Fruit fly (Drosophila melanogaster) whole organism, pupa: ENCODE measurements around the gene CG13282.

Source experiments
- CG10348 ChIP-seq: fragments of 200-800 bp; sonication (Bioruptor generic); IDR thresholded peaks from 2 replicates; pipeline ENCODE4 v1.3.6; 2022; ENCODE audit warnings: missing biosample characterization, missing genetic modification characterization
- CG12605 ChIP-seq: fragments of 200-800 bp; sonication (Bioruptor generic); IDR thresholded peaks from 2 replicates; pipeline ENCODE4 v1.3.6; 2022; ENCODE audit warnings: missing biosample characterization, missing genetic modification characterization
- CG13204 ChIP-seq: fragments of 200-800 bp; sonication (Bioruptor generic); optimal IDR thresholded peaks from 2 replicates; lab custom pipeline; 2018; ENCODE audit warnings: missing biosample characterization, mild to moderate bottlenecking, missing genetic modification characterization, moderate library complexity
- CG14655 ChIP-seq: fragments of 200-800 bp; sonication (Bioruptor generic); optimal IDR thresholded peaks from 3 replicates; lab custom pipeline; 2017; ENCODE audit warnings: mild to moderate bottlenecking, missing biosample characterization, missing genetic modification reagents, missing genetic modification characterization
- CG15710 ChIP-seq: fragments of 200-800 bp; sonication (Bioruptor generic); optimal IDR thresholded peaks from 2 replicates; lab custom pipeline; 2018; ENCODE audit warnings: missing biosample characterization, mild to moderate bottlenecking, missing genetic modification characterization, moderate library complexity
- CG17806 ChIP-seq: fragments of 200-800 bp; sonication (Bioruptor generic); optimal IDR thresholded peaks from 2 replicates; lab custom pipeline; 2018; ENCODE audit warnings: missing biosample characterization, mild to moderate bottlenecking, missing genetic modification characterization, moderate library complexity
- CG32121 ChIP-seq: fragments of 200-800 bp; sonication (Bioruptor generic); IDR thresholded peaks from 2 replicates; pipeline ENCODE4 v1.3.6; 2022; ENCODE audit warnings: missing biosample characterization, missing genetic modification characterization
- CG34367 ChIP-seq: fragments of 200-800 bp; sonication (Bioruptor generic); optimal IDR thresholded peaks from 2 replicates; lab custom pipeline; 2018; ENCODE audit warnings: missing biosample characterization, mild to moderate bottlenecking, missing genetic modification characterization
- CG4496 ChIP-seq: fragments of 200-800 bp; sonication (Bioruptor generic); IDR thresholded peaks from 3 replicates; pipeline ENCODE4 v1.3.6; 2022; ENCODE audit warnings: missing biosample characterization, missing genetic modification characterization
- CG8159 ChIP-seq: fragments of 200-800 bp; sonication (Bioruptor generic); optimal IDR thresholded peaks from 3 replicates; lab custom pipeline; 2018; ENCODE audit warnings: missing biosample characterization, mild to moderate bottlenecking, missing genetic modification characterization, moderate library complexity
- CG8301 ChIP-seq: fragments of 200-800 bp; sonication (Bioruptor generic); optimal IDR thresholded peaks from 2 replicates; lab custom pipeline; 2018; ENCODE audit warnings: missing biosample characterization, mild to moderate bottlenecking, missing genetic modification characterization
- CG9948 ChIP-seq: fragments of 200-800 bp; sonication (Bioruptor generic); optimal IDR thresholded peaks from 2 replicates; lab custom pipeline; 2018; ENCODE audit warnings: missing biosample characterization, mild to moderate bottlenecking, missing genetic modification characterization, moderate library complexity
- D1 ChIP-seq: fragments of 200-800 bp; sonication (Bioruptor generic); optimal IDR thresholded peaks from 2 replicates; lab custom pipeline; 2018; ENCODE audit warnings: missing biosample characterization, mild to moderate bottlenecking, missing genetic modification characterization, moderate library complexity
- EcR ChIP-seq: fragments of 200-800 bp; sonication (Bioruptor generic); optimal IDR thresholded peaks from 3 replicates; lab custom pipeline; 2019; ENCODE audit warnings: missing biosample characterization, missing genetic modification characterization, mild to moderate bottlenecking, moderate library complexity, missing genetic modification reagents
- Ets98B ChIP-seq: fragments of 200-800 bp; sonication (Bioruptor generic); IDR thresholded peaks from 2 replicates; pipeline ENCODE4 v1.3.6; 2022; ENCODE audit warnings: missing biosample characterization, missing genetic modification characterization
- Pif1A ChIP-seq: fragments of 200-800 bp; sonication (Bioruptor generic); optimal IDR thresholded peaks from 3 replicates; lab custom pipeline; 2016; ENCODE audit warnings: missing biosample characterization, missing genetic modification characterization
- Pif1B ChIP-seq: fragments of 200-800 bp; sonication (Bioruptor generic); optimal IDR thresholded peaks from 3 replicates; lab custom pipeline; 2016; ENCODE audit warnings: missing biosample characterization, missing genetic modification characterization
- Snoo ChIP-seq: fragments of 200-800 bp; sonication (Bioruptor generic); optimal IDR thresholded peaks from 3 replicates; lab custom pipeline; 2017; ENCODE audit warnings: missing biosample characterization, mild to moderate bottlenecking, missing genetic modification characterization, inconsistent platforms
- fd96Ca ChIP-seq: fragments of 200-800 bp; sonication (Bioruptor generic); IDR thresholded peaks from 3 replicates; pipeline ENCODE4 v1.3.6; 2022; ENCODE audit warnings: missing biosample characterization, missing genetic modification characterization
- gl ChIP-seq: fragments of 200-800 bp; sonication (Bioruptor generic); optimal IDR thresholded peaks from 2 replicates; lab custom pipeline; 2018; ENCODE audit warnings: missing biosample characterization, mild to moderate bottlenecking, missing genetic modification characterization
- rn ChIP-seq: fragments of 200-800 bp; sonication (Bioruptor generic); IDR thresholded peaks from 2 replicates; pipeline ENCODE4 v1.3.6; 2022; ENCODE audit warnings: missing biosample characterization, missing genetic modification characterization

CG13282 gene

DNA sequence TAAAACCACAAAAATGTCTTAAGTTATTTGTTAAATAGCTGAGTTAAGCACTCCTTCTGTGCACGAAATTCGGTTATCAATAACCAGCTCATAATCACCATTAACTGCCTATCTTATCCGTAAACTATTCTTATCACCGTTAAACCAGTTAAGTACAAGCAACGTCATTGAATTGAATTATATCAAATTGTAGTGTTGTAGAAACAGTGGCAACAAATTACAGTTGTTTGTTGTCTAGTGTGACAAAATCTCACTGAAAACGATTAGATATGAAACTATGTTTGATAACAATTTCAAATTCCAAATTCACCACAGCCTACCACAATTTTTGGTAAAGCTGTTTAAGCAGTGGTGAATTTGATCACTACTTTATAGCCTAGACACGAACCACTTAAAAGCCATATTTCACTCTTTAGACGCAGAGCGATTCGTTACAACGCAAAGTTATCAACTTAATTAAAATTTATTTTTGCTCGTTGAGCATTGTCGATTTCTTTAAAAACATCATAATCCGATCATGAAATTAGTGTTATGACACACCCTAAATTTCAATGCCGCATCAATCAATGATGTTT lies 32.6 kb downstream of the CG13282 start:
- no peak for TF ChIP-seq CG15710 (tag; lab: Kevin White, UChicago)
- no peak for TF ChIP-seq CG34367 (tag; lab: Kevin White, UChicago)
- TF ChIP-seq D1 (tag; lab: Kevin White, UChicago), result no peak
- no peak for TF ChIP-seq CG13204 (GFP tag; lab: Kevin White, UChicago)
- no peak for TF ChIP-seq CG14655
- no peak for TF ChIP-seq Pif1B (GFP tag; lab: Kevin White, UChicago)
- no peak for TF ChIP-seq CG8301
- TF ChIP-seq Pif1A, result no peak

DNA sequence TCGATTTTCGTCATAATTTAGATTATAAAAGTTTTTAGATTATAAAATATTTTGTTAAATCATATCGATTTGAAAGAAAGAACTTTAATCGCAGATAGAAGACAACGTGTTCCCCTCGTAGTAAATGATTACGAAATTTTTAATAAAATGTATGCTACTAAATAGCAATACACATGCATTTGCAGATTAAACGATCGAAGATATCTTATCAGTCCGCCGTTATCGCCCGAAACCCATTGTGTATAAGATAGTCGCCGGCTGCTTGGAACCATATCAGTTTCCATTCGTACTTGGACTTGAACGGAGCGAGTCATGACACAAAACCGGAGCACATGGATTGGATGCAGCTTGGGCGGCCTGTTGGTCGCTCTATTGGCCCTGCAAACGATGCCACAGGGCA lies 34.8 kb downstream of the CG13282 start:
- TF ChIP-seq CG9948 (tag; lab: Kevin White, UChicago) (no peak), D1 (tag; lab: Kevin White, UChicago) (no peak), Pif1A (no peak), CG12605 (GFP tag; lab: Robert Waterston, UW) (no peak), CG8159 (tag; lab: Kevin White, UChicago) (no peak), CG4496 (no peak), CG34367 (tag; lab: Kevin White, UChicago) (no peak), EcR (GFP tag; lab: Kevin White, UChicago) (no peak), CG8301 (no peak), CG17806 (tag; lab: Kevin White, UChicago) (no peak), rn (GFP tag; lab: Robert Waterston, UW) (no peak), gl (tag; lab: Kevin White, UChicago) (no peak)

DNA sequence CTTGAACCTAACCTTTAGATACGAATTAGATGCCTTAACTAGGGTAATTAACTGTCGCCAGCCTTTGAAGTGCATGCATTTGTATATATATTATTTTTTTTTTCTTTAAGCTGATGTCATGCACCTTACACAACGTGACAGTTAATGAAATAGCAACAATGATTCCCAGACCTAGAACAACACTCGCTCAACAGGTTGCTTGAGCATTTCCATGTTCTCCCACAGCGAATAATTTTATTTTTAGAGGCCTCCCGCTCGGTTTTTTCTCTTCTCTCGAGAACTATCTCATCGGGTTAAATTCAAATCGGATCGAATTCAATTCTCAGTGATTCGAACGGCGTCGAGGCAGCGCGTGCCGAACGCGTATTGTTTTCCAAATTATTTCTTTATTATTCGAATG lies 35.6 kb downstream of the CG13282 start, which contains the start of gene Ugt37D1:
Gene Ugt37D1 (plus strand): TSS at position 321 of the 400 bp plus-strand sequence.
- TF ChIP-seq CG34367 (tag; lab: Kevin White, UChicago), result no peak
- TF ChIP-seq gl (tag; lab: Kevin White, UChicago), result no peak
- TF ChIP-seq CG13204 (GFP tag; lab: Kevin White, UChicago), result no peak
- TF ChIP-seq D1 (tag; lab: Kevin White, UChicago), result no peak
- TF ChIP-seq fd96Ca (GFP tag; lab: Robert Waterston, UW), result 0 out of 3 replicates have a peak, but pooled peaks have one; percentile 34
- TF ChIP-seq CG15710 (tag; lab: Kevin White, UChicago), result no peak
- 0 out of 2 replicates have a peak, but pooled peaks have one; percentile 23 for TF ChIP-seq CG32121

DNA sequence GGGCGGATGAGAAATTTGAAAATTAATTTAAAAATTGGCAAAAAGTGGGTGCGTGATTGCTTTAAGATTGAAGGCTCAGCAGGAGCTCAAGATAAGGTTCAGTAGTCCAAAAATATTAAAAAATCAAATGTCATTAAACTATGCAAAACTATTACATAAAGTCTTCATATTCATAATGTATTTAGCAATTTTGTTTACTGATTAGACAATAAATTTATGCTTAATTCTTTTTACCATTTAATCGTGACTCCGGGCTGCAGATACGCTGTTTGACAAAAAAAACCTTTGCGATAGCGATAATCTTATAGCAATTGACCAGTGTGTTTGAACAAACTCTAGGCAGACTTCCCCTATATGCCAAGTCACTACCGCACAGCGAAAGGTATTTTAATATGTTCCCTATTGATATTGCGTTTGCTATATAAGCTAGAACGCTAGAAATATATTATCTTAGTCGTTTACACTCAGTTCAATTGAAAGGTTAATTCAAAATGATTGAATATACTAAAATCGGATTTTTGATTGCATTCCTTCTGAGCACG lies 38.1 kb downstream of the CG13282 start, which contains the start of gene Ugt37E1:
Gene Ugt37E1 (plus strand): TSS at position 492 of the 542 bp plus-strand sequence.
- TF ChIP-seq D1 (tag; lab: Kevin White, UChicago) (no peak), EcR (GFP tag; lab: Kevin White, UChicago) (no peak), CG4496 (no peak), CG14655 (no peak), CG8301 (no peak), fd96Ca (GFP tag; lab: Robert Waterston, UW) (no peak), CG9948 (tag; lab: Kevin White, UChicago) (no peak), Snoo (tag; lab: Kevin White, UChicago) (no peak)
- TF ChIP-seq, all 21 proteins: peak for 0

DNA sequence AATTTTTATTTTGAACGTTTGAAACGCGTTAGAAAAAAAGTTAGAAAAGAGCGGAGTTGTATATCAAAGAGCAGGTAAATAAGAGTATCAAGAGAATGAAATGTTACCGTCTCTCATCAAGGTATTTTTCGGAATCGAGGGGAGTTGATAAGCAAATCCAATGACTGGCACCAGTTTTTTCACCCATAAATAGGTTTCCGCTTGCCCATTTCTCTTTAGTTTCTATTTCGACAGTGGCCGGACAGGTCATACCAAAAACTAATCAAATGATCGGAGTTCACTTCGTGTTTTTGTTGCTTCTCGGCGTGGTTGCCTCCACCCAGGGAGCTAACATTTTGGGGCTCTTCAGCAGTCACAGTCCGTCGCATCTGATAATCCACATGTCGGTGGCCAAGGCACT lies 40.3 kb downstream of the CG13282 start, which contains the start of gene Ugt37C2:
Gene Ugt37C2 (plus strand): TSS at position 242 of the 400 bp plus-strand sequence.
- TF ChIP-seq Pif1B (GFP tag; lab: Kevin White, UChicago) (no peak), EcR (GFP tag; lab: Kevin White, UChicago) (no peak), Snoo (tag; lab: Kevin White, UChicago) (no peak), Ets98B (GFP tag; lab: Robert Waterston, UW) (no peak), CG12605 (GFP tag; lab: Robert Waterston, UW) (no peak), fd96Ca (GFP tag; lab: Robert Waterston, UW) (no peak), CG10348 (no peak), CG4496 (no peak), rn (GFP tag; lab: Robert Waterston, UW) (no peak), CG8301 (no peak), D1 (tag; lab: Kevin White, UChicago) (no peak), CG13204 (GFP tag; lab: Kevin White, UChicago) (no peak)

DNA sequence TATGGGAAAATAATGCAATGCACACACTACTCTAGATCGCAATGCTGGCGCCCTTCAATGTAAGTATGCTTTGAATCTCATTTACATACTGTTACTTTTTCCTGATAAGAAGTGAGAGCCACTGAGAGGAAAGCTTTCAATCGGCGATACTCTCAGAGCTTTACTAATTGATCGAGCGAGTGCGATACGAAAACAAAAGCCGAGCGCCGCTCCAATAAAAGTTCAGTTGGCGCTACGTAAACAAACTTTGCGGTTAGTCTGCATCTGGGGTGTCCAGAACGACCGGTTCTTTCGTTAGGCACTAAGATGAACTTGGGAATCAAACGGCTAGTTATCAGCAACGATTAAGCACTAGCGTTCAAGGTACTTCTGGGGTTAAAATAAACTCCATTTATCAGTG lies 43.0 kb downstream of the CG13282 start, which contains the start of gene CG17928:
Gene CG17928 (plus strand): TSS at position 224 of the 400 bp plus-strand sequence.
- TF ChIP-seq rn (GFP tag; lab: Robert Waterston, UW) (no peak), CG4496 (peak; percentile 63; the same call in 2 of the 3 replicates)

DNA sequence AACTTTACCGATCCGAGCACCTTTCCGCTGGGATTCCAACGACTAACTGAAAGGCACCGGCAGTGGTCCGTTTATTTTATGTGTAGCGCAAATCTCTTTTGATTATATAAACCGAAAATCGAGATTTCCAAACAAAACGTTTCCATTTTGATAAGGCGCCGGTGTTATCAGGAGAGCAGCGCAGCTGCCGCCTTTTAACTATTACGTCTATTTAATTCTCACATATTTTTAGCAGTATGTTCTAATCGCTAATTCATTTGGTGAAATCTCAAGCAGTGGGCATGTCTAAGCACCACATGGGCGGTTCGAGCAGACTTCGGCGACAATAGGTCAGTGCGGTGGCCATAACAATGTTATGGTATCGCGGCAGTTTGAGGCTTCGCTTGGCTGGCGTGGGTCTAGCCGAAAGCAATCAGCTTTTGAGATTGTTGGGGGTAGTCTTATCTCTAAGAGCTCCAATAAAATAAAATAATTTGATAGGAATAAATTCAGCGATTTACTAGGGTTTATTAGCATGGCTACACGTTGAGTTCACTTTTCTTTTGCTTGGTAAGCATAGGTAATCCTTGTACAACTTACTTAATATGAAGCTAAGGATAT lies 43.5 kb downstream of the CG13282 start, which contains the start of gene Cyt-b5-r:
Gene Cyt-b5-r (minus strand): TSS at position 51 of the 600 bp plus-strand sequence.
- TF ChIP-seq Ets98B (GFP tag; lab: Robert Waterston, UW) (no peak), CG15710 (tag; lab: Kevin White, UChicago) (no peak), D1 (tag; lab: Kevin White, UChicago) (no peak), CG4496 (no peak), rn (GFP tag; lab: Robert Waterston, UW) (no peak), Pif1B (GFP tag; lab: Kevin White, UChicago) (no peak), Snoo (tag; lab: Kevin White, UChicago) (no peak), CG17806 (tag; lab: Kevin White, UChicago) (no peak), Pif1A (no peak), CG9948 (tag; lab: Kevin White, UChicago) (no peak), CG32121 (no peak), CG13204 (GFP tag; lab: Kevin White, UChicago) (no peak), CG8301 (no peak), fd96Ca (GFP tag; lab: Robert Waterston, UW) (no peak), CG12605 (GFP tag; lab: Robert Waterston, UW) (no peak), CG34367 (tag; lab: Kevin White, UChicago) (no peak), EcR (GFP tag; lab: Kevin White, UChicago) (no peak), gl (tag; lab: Kevin White, UChicago) (no peak), CG14655 (no peak), CG8159 (tag; lab: Kevin White, UChicago) (no peak)
